Worm (Caenorhabditis elegans): Measurements from ENCODE around the gene C50C3.19.

DNA sequence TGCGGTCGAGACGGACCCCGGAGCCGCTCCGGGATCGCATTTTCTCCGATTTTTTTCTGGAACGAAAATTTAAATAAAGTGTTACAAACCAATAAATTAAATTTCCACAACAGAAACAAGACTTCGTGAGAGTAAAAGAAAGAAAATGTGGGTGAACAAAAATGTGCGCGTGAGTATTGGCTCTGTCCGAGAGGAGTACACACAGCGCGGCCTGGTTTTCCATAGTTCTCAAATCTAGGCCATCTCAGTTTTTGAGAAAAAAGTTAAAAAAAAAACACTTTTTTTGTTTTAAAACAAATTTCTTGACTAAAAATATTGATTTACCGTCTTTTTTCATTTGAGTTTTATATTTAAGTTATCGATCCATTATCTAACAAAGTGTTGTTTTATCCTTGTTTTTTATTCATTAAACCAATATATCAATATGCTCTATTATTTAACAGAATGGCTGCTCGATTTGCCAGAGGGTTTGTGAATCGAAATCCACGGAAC, 46.0 kb upstream of the C50C3.19 start, which contains the start of the genes C14B9.8 and mrpl-18:
- no peak for TF ChIP-seq ama-1 (optimal IDR thresholded peaks at IDR 0.05)
- TF ChIP-seq unc-39 (tag; optimal IDR thresholded peaks at IDR 0.05), result no peak
- peak; percentile 61 to 87 for TF ChIP-seq lsy-2 (tag; optimal IDR thresholded peaks at IDR 0.05)
- TF ChIP-seq nhr-12 (tag; optimal IDR thresholded peaks at IDR 0.05), result no peak
- no peak for TF ChIP-seq mdl-1 (tag; optimal IDR thresholded peaks at IDR 0.05)
- no peak for TF ChIP-seq nhr-6 (tag; optimal IDR thresholded peaks at IDR 0.05)
- no peak for TF ChIP-seq blmp-1 (tag; optimal IDR thresholded peaks at IDR 0.05; ENCODE audit: insufficient read depth)
- TF ChIP-seq ceh-16 (tag; optimal IDR thresholded peaks at IDR 0.05), result no peak
- no peak for TF ChIP-seq nhr-237 (tag; optimal IDR thresholded peaks at IDR 0.05)
- TF ChIP-seq nhr-10 (tag; optimal IDR thresholded peaks at IDR 0.05), result no peak
- no peak for TF ChIP-seq nhr-23 (tag; optimal IDR thresholded peaks at IDR 0.05)
- TF ChIP-seq lin-39 (tag; optimal IDR thresholded peaks at IDR 0.05), result no peak
- no peak for TF ChIP-seq unc-62 (GFP tag; optimal IDR thresholded peaks at IDR 0.05)
- no peak for TF ChIP-seq egl-27 (tag; optimal IDR thresholded peaks at IDR 0.05)
